Fruit fly (Drosophila melanogaster) whole organism, wandering third instar larva: Measurements from ENCODE around the gene CG11905.

Experiments used
- Mio ChIP-seq: sonication (Bioruptor generic); optimal IDR thresholded peaks from 2 replicates; lab custom pipeline; 2016; ENCODE audit warnings: missing biosample characterization, missing genetic modification characterization
- ey ChIP-seq: fragments of 200-800 bp; sonication (Bioruptor generic); optimal IDR thresholded peaks from 2 replicates; lab custom pipeline; 2016; ENCODE audit warnings: missing biosample characterization, missing genetic modification characterization
- h ChIP-seq: fragments of 200-800 bp; sonication (Bioruptor generic); optimal IDR thresholded peaks from 3 replicates; lab custom pipeline; 2016; ENCODE audit warnings: missing biosample characterization, mild to moderate bottlenecking, missing genetic modification characterization
- usp ChIP-seq: fragments of >200 bp; optimal IDR thresholded peaks from 2 replicates; lab custom pipeline; 2017; ENCODE audit warnings: missing biosample characterization, missing genetic modification characterization

DNA sequence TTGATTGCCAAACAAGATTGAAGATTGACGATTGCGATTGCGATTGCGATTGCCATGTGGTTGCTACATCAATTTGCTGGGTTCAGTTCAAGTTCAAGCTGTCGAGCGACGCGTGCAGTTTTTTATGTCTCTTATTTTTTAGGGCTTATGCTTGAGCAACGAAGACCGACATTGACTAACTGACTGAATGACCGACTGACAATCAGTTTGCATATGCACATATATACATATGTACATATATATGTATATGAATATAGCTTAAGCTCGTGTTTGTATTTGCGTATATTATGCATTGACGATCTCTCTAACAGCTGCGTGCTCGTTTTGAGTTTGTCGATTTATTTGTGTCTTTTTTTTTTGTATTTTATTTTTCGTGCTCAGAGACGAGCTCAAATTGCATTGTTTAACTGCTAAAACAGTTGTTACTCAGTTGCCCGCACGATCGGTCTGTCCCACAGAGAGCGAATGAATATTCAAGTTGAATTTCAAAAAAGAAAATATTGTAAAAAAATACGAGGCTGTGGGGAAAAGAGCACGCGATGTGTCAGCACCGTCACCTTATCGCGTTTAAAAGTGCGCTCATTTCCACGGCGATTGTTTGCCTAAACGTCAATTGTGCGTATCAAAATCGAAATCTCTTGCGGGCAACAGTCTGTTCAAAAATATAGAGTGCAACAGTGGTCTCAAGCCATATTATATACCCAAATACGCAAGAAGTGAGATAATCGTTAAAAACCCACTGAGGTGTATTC is 49.0 kb downstream of the CG11905 start:
- TF ChIP-seq usp (no peak), h (GFP tag; lab: Kevin White, UChicago) (peak; percentile 18), ey (no peak), Mio (GFP tag; lab: Kevin White, UChicago) (no peak)
